Worm (Caenorhabditis elegans): ENCODE results near the gene dpy-26.

DNA sequence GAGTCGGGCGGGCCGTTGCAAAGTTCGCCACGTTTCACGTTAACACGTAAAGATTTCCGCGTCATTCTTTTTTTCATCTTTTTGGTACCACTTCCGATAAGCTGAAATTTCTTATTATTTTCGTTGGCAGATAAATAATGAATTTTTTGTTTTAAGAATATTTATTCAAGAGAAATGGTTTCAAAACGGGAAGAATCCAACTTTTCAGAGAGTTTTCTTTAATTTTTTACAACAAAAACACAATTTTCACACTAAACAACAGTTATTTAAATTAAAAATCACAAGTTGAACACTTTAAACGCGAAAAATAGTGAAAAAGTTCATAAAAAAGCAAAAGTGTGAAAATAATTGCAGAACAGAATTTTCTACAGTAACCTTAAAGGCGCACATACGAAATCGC, 3.0 kb upstream of the dpy-26 start, which contains the start of gene spe-44:
- TF ChIP-seq Y105C5A.15 (GFP tag; IDR thresholded peaks at IDR 0.05), result no peak
- no peak for TF ChIP-seq unc-39 (tag; optimal IDR thresholded peaks at IDR 0.05)
- no peak for TF ChIP-seq nhr-41 (GFP tag; IDR thresholded peaks at IDR 0.05)
- TF ChIP-seq F26F4.8 (GFP tag; conservative IDR thresholded peaks at IDR 0.05), result no peak
- no peak for TF ChIP-seq ama-1 (optimal IDR thresholded peaks at IDR 0.05)
- no peak for TF ChIP-seq mdl-1 (tag; optimal IDR thresholded peaks at IDR 0.05)

Measured in whole organism, L4 larva.